Worm (Caenorhabditis elegans) whole organism, mixed stage, embryonic: ENCODE results near the gene ech-6.

ENCODE experiments used
- M03D4.4 ChIP-seq: sonication (generic microtip); optimal IDR thresholded peaks from 2 replicates; lab custom pipeline; 2017; ENCODE audit warnings: mild to moderate bottlenecking, missing genetic modification characterization, missing compliant biosample characterization
- bed-3 ChIP-seq: fragments of 200-800 bp; sonication (Bioruptor generic); optimal IDR thresholded peaks from 3 replicates; lab custom pipeline; 2018; ENCODE audit warnings: mild to moderate bottlenecking, missing genetic modification characterization, moderate library complexity, missing compliant biosample characterization
- blmp-1 ChIP-seq: fragments of 150-350 bp; optimal IDR thresholded peaks from 2 replicates; lab custom pipeline; 2014; ENCODE audit warnings: missing biosample characterization, missing genetic modification characterization
- ceh-43 ChIP-seq: fragments of 200-800 bp; sonication (Bioruptor generic); optimal IDR thresholded peaks from 2 replicates; lab custom pipeline; 2018; ENCODE audit warnings: mild to moderate bottlenecking, missing genetic modification characterization, moderate library complexity, missing compliant biosample characterization
- ceh-83 ChIP-seq: fragments of 200-800 bp; sonication (Bioruptor generic); optimal IDR thresholded peaks from 2 replicates; lab custom pipeline; 2018; ENCODE audit warnings: mild to moderate bottlenecking, missing genetic modification characterization, missing compliant biosample characterization
- ces-1 ChIP-seq: fragments of 150-350 bp; optimal IDR thresholded peaks from 2 replicates; lab custom pipeline; 2014; ENCODE audit warnings: missing biosample characterization, missing genetic modification reagents, missing genetic modification characterization
- cnd-1 ChIP-seq: fragments of 200-800 bp; sonication (Bioruptor generic); optimal IDR thresholded peaks from 2 replicates; lab custom pipeline; 2018; ENCODE audit warnings: mild to moderate bottlenecking, missing genetic modification characterization, missing compliant biosample characterization
- drap-1 ChIP-seq: fragments of 200-800 bp; sonication (Bioruptor generic); optimal IDR thresholded peaks from 3 replicates; lab custom pipeline; 2018; ENCODE audit warnings: mild to moderate bottlenecking, missing genetic modification characterization, missing compliant biosample characterization
- elt-1 ChIP-seq: sonication (generic microtip); optimal IDR thresholded peaks from 2 replicates; lab custom pipeline; 2017; ENCODE audit warnings: missing genetic modification characterization, mild to moderate bottlenecking, missing compliant biosample characterization, antibody characterized with exemption, moderate library complexity, borderline replicate concordance; ENCODE audit not compliant: insufficient read depth
- elt-3 ChIP-seq: fragments of 150-350 bp; optimal IDR thresholded peaks from 2 replicates; lab custom pipeline; 2014; ENCODE audit warnings: missing biosample characterization, missing genetic modification characterization
- ham-2 ChIP-seq: fragments of 200-800 bp; sonication (Bioruptor generic); optimal IDR thresholded peaks from 2 replicates; lab custom pipeline; 2018; ENCODE audit warnings: mild to moderate bottlenecking, missing genetic modification characterization, missing compliant biosample characterization
- hlh-1 ChIP-seq: fragments of 150-350 bp; optimal IDR thresholded peaks from 2 replicates; lab custom pipeline; 2014; ENCODE audit warnings: missing biosample characterization, missing genetic modification reagents, missing genetic modification characterization
- lin-13 ChIP-seq: fragments of 150-350 bp; optimal IDR thresholded peaks from 2 replicates; lab custom pipeline; 2014; ENCODE audit warnings: missing biosample characterization, missing genetic modification characterization
- lin-32 ChIP-seq: fragments of 200-800 bp; sonication (Bioruptor generic); optimal IDR thresholded peaks from 2 replicates; lab custom pipeline; 2018; ENCODE audit warnings: mild to moderate bottlenecking, missing genetic modification characterization, missing compliant biosample characterization
- lsy-2 ChIP-seq: fragments of 150-350 bp; optimal IDR thresholded peaks from 2 replicates; lab custom pipeline; 2014; ENCODE audit warnings: missing biosample characterization, missing genetic modification characterization
- mab-5 ChIP-seq: fragments of 150-350 bp; optimal IDR thresholded peaks from 2 replicates; lab custom pipeline; 2014; ENCODE audit warnings: missing biosample characterization, missing genetic modification characterization
- mep-1 ChIP-seq: fragments of 150-350 bp; optimal IDR thresholded peaks from 2 replicates; lab custom pipeline; 2017; ENCODE audit warnings: missing biosample characterization, missing genetic modification reagents, missing genetic modification characterization, inconsistent platforms
- mls-2 ChIP-seq: sonication (generic microtip); optimal IDR thresholded peaks from 2 replicates; lab custom pipeline; 2016; ENCODE audit warnings: mild to moderate bottlenecking, missing genetic modification characterization, moderate library complexity, missing compliant biosample characterization
- nhr-2 ChIP-seq: fragments of 150-350 bp; optimal IDR thresholded peaks from 2 replicates; lab custom pipeline; 2014; ENCODE audit warnings: missing biosample characterization, missing genetic modification characterization
- nhr-237 ChIP-seq: fragments of 150-350 bp; optimal IDR thresholded peaks from 2 replicates; lab custom pipeline; 2014; ENCODE audit warnings: missing biosample characterization, missing genetic modification characterization
- nhr-28 ChIP-seq: fragments of 150-350 bp; optimal IDR thresholded peaks from 2 replicates; lab custom pipeline; 2014; ENCODE audit warnings: missing biosample characterization, missing genetic modification characterization
- nhr-76 ChIP-seq: sonication (generic microtip); optimal IDR thresholded peaks from 2 replicates; lab custom pipeline; 2017; ENCODE audit warnings: missing biosample characterization, missing genetic modification characterization
- pha-4 ChIP-seq: fragments of 150-350 bp; optimal IDR thresholded peaks from 2 replicates; lab custom pipeline; 2018; ENCODE audit warnings: missing biosample characterization, missing genetic modification reagents, missing genetic modification characterization
- sem-2 ChIP-seq: fragments of 200-800 bp; sonication (Bioruptor generic); optimal IDR thresholded peaks from 2 replicates; lab custom pipeline; 2018; ENCODE audit warnings: mild to moderate bottlenecking, missing genetic modification characterization, missing compliant biosample characterization
- snpc-4 ChIP-seq: fragments of 150-350 bp; optimal IDR thresholded peaks from 2 replicates; lab custom pipeline; 2014; ENCODE audit warnings: missing biosample characterization, missing genetic modification characterization
- sptf-1 ChIP-seq: sonication (generic microtip); optimal IDR thresholded peaks from 2 replicates; lab custom pipeline; 2017; ENCODE audit warnings: mild to moderate bottlenecking, missing genetic modification characterization, moderate library complexity, missing compliant biosample characterization
- unc-120 ChIP-seq: sonication (generic microtip); optimal IDR thresholded peaks from 2 replicates; lab custom pipeline; 2017; ENCODE audit warnings: missing genetic modification characterization, missing compliant biosample characterization; ENCODE audit not compliant: poor library complexity, severe bottlenecking
- unc-39 ChIP-seq: fragments of 150-350 bp; optimal IDR thresholded peaks from 2 replicates; lab custom pipeline; 2014; ENCODE audit warnings: missing biosample characterization, missing genetic modification characterization
- unc-62 ChIP-seq: fragments of 150-350 bp; optimal IDR thresholded peaks from 2 replicates; lab custom pipeline; 2014; ENCODE audit warnings: missing biosample characterization, missing genetic modification reagents, missing genetic modification characterization
- zip-8 ChIP-seq: fragments of 150-350 bp; optimal IDR thresholded peaks from 2 replicates; lab custom pipeline; 2014; ENCODE audit warnings: missing biosample characterization, missing genetic modification characterization
- ztf-11 ChIP-seq: fragments of 150-350 bp; optimal IDR thresholded peaks from 2 replicates; lab custom pipeline; 2014; ENCODE audit warnings: missing biosample characterization, missing genetic modification characterization

ech-6 gene

DNA sequence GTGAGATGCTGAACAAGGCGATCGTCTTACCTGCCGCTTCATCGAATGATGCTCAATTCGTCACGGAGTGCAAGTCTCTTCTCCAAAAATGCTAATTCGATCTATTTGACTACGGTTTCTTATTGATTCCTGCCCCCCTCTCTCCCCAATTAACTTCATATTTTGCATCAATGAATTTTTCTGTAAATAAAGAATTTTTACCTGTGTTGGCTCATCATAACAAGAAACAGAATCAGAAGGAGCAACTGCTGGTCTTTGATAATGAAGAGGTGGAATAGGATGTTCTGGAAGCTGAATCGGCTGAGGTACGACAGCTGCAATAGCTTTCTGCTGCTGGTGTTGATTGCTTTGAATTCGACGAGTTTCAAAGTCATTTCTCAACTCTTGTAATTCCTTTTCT is 7.5 kb upstream of the ech-6 start:
- TF ChIP-seq drap-1 (GFP tag; lab: Kevin White, UChicago) = no peak
- no peak for TF ChIP-seq elt-1 (tag; lab: Kevin White, UChicago)
- no peak for TF ChIP-seq unc-62 (GFP tag; lab: Kevin White, UChicago)
- no peak for TF ChIP-seq lin-13 (tag; lab: Kevin White, UChicago)
- no peak for TF ChIP-seq mab-5 (tag; lab: Kevin White, UChicago)
- no peak for TF ChIP-seq blmp-1
- TF ChIP-seq mls-2 (tag; lab: Kevin White, UChicago) = no peak
- TF ChIP-seq ceh-43 (GFP tag; lab: Kevin White, UChicago) = no peak
- no peak for TF ChIP-seq nhr-76 (tag; lab: Kevin White, UChicago)

DNA sequence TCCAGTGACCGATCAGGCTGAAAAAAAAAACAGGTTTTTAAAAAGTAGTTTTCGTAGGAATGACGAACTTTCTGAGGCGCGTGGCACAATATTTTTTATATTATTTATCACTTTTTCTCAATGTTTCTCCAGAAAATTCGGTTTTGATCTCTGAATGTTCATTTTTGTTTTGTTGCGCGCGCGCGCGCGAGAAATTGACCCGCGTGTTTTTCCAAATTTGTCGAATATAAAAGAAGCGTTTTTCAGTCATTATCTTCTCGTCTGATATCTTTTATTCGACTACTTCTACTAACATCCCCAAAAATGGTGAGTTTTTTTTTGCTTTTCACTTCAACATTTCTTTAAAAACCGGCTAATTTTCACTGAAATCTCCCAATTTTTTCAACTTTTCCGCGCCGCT is 6.2 kb upstream of the ech-6 start, which contains the start of gene rmd-1:
Gene rmd-1, plus strand, starts transcription at position 247 of the 400 bp plus-strand sequence.
- no peak for TF ChIP-seq sptf-1 (tag; lab: Kevin White, UChicago)
- no peak for TF ChIP-seq ztf-11 (tag; lab: Kevin White, UChicago)
- no peak for TF ChIP-seq bed-3 (GFP tag; lab: Kevin White, UChicago)
- TF ChIP-seq zip-8 (tag; lab: Kevin White, UChicago) = no peak
- no peak for TF ChIP-seq nhr-28 (tag; lab: Kevin White, UChicago)
- no peak for TF ChIP-seq ceh-43 (GFP tag; lab: Kevin White, UChicago)
- TF ChIP-seq elt-3 (tag; lab: Kevin White, UChicago) = no peak
- no peak for TF ChIP-seq unc-39 (tag; lab: Kevin White, UChicago)
- TF ChIP-seq, all 35 proteins: peak for 0

DNA sequence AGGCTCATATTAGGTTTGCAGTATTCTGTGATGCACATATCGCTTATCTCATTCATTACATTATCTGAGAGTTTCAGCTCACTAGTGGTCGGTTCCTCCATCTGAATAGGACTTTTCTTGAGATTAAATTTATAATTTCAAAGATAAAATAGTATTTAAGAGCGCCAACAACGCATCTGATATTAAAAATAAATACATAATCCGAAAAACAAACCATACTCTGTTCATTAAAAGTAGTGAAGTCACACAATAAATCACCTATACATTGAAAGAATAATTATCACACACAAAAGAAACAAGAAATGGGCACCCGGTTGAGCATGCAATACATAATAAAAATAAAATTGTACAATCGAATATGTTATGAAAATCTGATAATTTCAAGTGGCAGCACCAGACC is 4.7 kb upstream of the ech-6 start, which contains the start of gene vps-53:
Gene vps-53, minus strand, starts transcription at position 101 of the 400 bp plus-strand sequence.
- TF ChIP-seq ztf-11 (tag; lab: Kevin White, UChicago) (no peak), ceh-43 (GFP tag; lab: Kevin White, UChicago) (no peak), bed-3 (GFP tag; lab: Kevin White, UChicago) (no peak), unc-120 (no peak), M03D4.4 (no peak), snpc-4 (tag; lab: Kevin White, UChicago) (no peak), hlh-1 (no peak), lsy-2 (tag; lab: Kevin White, UChicago) (no peak), mep-1 (tag; lab: Kevin White, UChicago) (no peak), mls-2 (tag; lab: Kevin White, UChicago) (no peak), ces-1 (no peak)

DNA sequence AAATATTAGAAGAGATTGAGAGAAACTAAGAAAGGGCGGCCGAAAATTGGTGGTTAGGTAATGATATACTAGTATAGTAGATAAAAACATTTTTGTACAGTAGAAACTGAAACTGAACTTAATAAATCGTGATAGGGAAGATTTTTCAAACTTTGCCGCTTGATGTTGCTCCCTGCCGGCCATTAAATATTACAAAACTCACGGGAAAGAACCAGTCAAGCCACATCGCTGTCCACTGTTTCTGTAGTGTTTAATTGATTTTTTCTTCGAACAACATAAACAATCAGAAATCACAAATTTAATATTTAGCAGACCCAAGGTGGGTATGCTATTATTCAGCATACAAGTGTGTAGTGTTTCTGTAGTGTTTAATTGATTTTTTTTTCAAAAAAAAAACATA is 1.6 kb downstream of the ech-6 start, which contains the start of gene T05G5.5:
Gene T05G5.5, minus strand, starts transcription at position 359 of the 400 bp plus-strand sequence.
- no peak for TF ChIP-seq nhr-28 (tag; lab: Kevin White, UChicago)

DNA sequence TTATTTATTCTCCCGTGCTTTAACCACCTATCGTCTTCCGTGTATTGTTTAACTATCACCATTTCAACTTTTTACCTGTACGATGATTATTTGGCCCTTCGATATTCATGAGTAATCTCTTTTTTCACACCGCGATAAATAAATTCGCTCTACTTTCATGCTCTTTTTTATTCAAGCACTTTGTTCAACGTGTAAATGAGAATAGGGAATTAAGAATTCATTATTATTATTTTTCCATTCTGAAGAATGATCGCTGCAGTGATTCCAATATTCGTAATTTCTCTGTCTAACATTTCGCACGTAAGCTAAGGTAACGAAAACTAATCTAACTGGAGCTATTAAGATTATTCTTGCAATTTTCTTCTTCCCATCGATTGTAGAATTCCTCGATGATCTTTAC is 4.0 kb downstream of the ech-6 start, which contains the start of gene T05G5.4:
Gene T05G5.4, plus strand, starts transcription at position 241 of the 400 bp plus-strand sequence.
- TF ChIP-seq ceh-43 (GFP tag; lab: Kevin White, UChicago) (no peak), mab-5 (tag; lab: Kevin White, UChicago) (no peak), nhr-2 (tag; lab: Kevin White, UChicago) (no peak), ces-1 (no peak), hlh-1 (no peak), mls-2 (tag; lab: Kevin White, UChicago) (no peak), ceh-83 (no peak), cnd-1 (no peak), ham-2 (GFP tag; lab: Kevin White, UChicago) (no peak), drap-1 (GFP tag; lab: Kevin White, UChicago) (no peak), pha-4 (tag; lab: Kevin White, UChicago) (no peak), lin-13 (tag; lab: Kevin White, UChicago) (no peak), unc-120 (no peak), nhr-237 (tag; lab: Kevin White, UChicago) (no peak), nhr-28 (tag; lab: Kevin White, UChicago) (no peak), sem-2 (no peak), lin-32 (no peak)
